Worm (Caenorhabditis elegans) whole organism, L4 larva: Measurements from ENCODE around the gene K11D12.11.

Source experiments
- F49E8.2 ChIP-seq: sonication (generic microtip); optimal IDR thresholded peaks from 2 replicates; lab custom pipeline; 2016; ENCODE audit warnings: missing compliant biosample characterization, mild to moderate bottlenecking, missing genetic modification characterization, borderline replicate concordance
- T20F7.1 ChIP-seq: fragments of 200-800 bp; sonication (Bioruptor generic); optimal IDR thresholded peaks from 2 replicates; lab custom pipeline; 2018; ENCODE audit warnings: mild to moderate bottlenecking, missing genetic modification characterization, missing compliant biosample characterization
- Y75B8A.6 ChIP-seq: fragments of 200-800 bp; sonication (Bioruptor generic); IDR thresholded peaks from 2 replicates; pipeline ENCODE4 v1.3.6; 2022; ENCODE audit warnings: missing genetic modification reagents, missing genetic modification characterization, missing compliant biosample characterization
- ama-1 ChIP-seq: fragments of 150-350 bp; optimal IDR thresholded peaks from 2 replicates; lab custom pipeline; 2014; ENCODE audit warnings: inconsistent platforms, mixed read lengths
- ceh-20 ChIP-seq: fragments of 200-800 bp; sonication (Bioruptor generic); IDR thresholded peaks from 2 replicates; pipeline ENCODE4 v1.3.6; 2022; ENCODE audit warnings: missing genetic modification reagents, missing genetic modification characterization, missing compliant biosample characterization
- ceh-28 ChIP-seq: fragments of 150-350 bp; optimal IDR thresholded peaks from 2 replicates; lab custom pipeline; 2014; ENCODE audit warnings: missing biosample characterization, missing genetic modification reagents, missing genetic modification characterization
- ceh-44 ChIP-seq: fragments of 200-800 bp; sonication (Bioruptor generic); IDR thresholded peaks from 2 replicates; pipeline ENCODE4 v1.3.6; 2022; ENCODE audit warnings: missing genetic modification reagents, missing genetic modification characterization, missing compliant biosample characterization
- ceh-82 ChIP-seq: sonication (generic microtip); optimal IDR thresholded peaks from 2 replicates; lab custom pipeline; 2017; ENCODE audit warnings: missing biosample characterization, missing genetic modification characterization
- ctbp-1 ChIP-seq: fragments of 200-800 bp; sonication (Bioruptor generic); IDR thresholded peaks from 2 replicates; pipeline ENCODE4 v1.3.6; 2022; ENCODE audit warnings: missing genetic modification reagents, missing genetic modification characterization, missing compliant biosample characterization
- daf-16 ChIP-seq, 3 experiments: sonication (generic microtip); optimal IDR thresholded peaks; 2 replicates each; lab custom pipeline; 2016 to 2017; ENCODE audit warnings: missing genetic modification characterization in 3 of 3, missing genetic modification reagents in 3 of 3, mild to moderate bottlenecking in 2 of 3, missing compliant biosample characterization in 2 of 3, missing biosample characterization in 1 of 3, moderate library complexity in 1 of 3
- dmd-6 ChIP-seq: fragments of 200-800 bp; sonication (Bioruptor generic); IDR thresholded peaks from 2 replicates; pipeline ENCODE4 v1.3.6; 2022; ENCODE audit warnings: missing genetic modification reagents, missing genetic modification characterization, missing compliant biosample characterization
- dmd-9 ChIP-seq: fragments of 200-800 bp; sonication (Bioruptor generic); IDR thresholded peaks from 2 replicates; pipeline ENCODE4 v1.3.6; 2022; ENCODE audit warnings: missing genetic modification reagents, missing genetic modification characterization, missing compliant biosample characterization
- egl-43 ChIP-seq: fragments of 200-800 bp; sonication (Bioruptor generic); IDR thresholded peaks from 2 replicates; pipeline ENCODE4 v1.3.6; 2022; ENCODE audit warnings: missing genetic modification reagents, missing genetic modification characterization, missing compliant biosample characterization
- fkh-10 ChIP-seq: fragments of 150-350 bp; optimal IDR thresholded peaks from 2 replicates; lab custom pipeline; 2014; ENCODE audit warnings: missing biosample characterization, missing genetic modification reagents, missing genetic modification characterization
- gei-8 ChIP-seq: fragments of 200-800 bp; sonication (Bioruptor generic); optimal IDR thresholded peaks from 2 replicates; lab custom pipeline; 2018; ENCODE audit warnings: mild to moderate bottlenecking, missing genetic modification characterization, missing compliant biosample characterization
- hlh-11 ChIP-seq: fragments of 200-800 bp; sonication (Bioruptor generic); optimal IDR thresholded peaks from 2 replicates; lab custom pipeline; 2018; ENCODE audit warnings: mild to moderate bottlenecking, missing genetic modification characterization, missing compliant biosample characterization
- hmg-1.1 ChIP-seq: fragments of 200-800 bp; sonication (Bioruptor generic); IDR thresholded peaks from 2 replicates; pipeline ENCODE4 v1.3.6; 2022; ENCODE audit warnings: missing genetic modification reagents, missing genetic modification characterization, missing compliant biosample characterization
- lin-39 ChIP-seq: fragments of 150-350 bp; optimal IDR thresholded peaks from 2 replicates; lab custom pipeline; 2014; ENCODE audit warnings: missing biosample characterization, missing genetic modification reagents, missing genetic modification characterization
- madf-5 ChIP-seq, 2 experiments: fragments of 200-800 bp; sonication (Bioruptor generic); IDR thresholded peaks; 2 replicates each; pipeline ENCODE4 v1.3.6; 2022; ENCODE audit warnings: missing compliant biosample characterization in 2 of 2, missing genetic modification characterization in 2 of 2
- mdl-1 ChIP-seq, 2 experiments: fragments of 150-350 bp in 1 of 2; sonication (generic microtip) in 1 of 2; optimal IDR thresholded peaks; 2 replicates each; lab custom pipeline; 2014 to 2017; ENCODE audit warnings: missing biosample characterization in 2 of 2, missing genetic modification characterization in 2 of 2
- mdt-29 ChIP-seq: fragments of 200-800 bp; sonication (Bioruptor generic); IDR thresholded peaks from 2 replicates; pipeline ENCODE4 v1.3.6; 2022; ENCODE audit warnings: missing genetic modification reagents, missing genetic modification characterization, missing compliant biosample characterization
- mxl-3 ChIP-seq: fragments of 200-800 bp; sonication (Bioruptor generic); optimal IDR thresholded peaks from 2 replicates; lab custom pipeline; 2018; ENCODE audit warnings: mild to moderate bottlenecking, missing genetic modification characterization, missing compliant biosample characterization
- nhr-111 ChIP-seq: fragments of 200-800 bp; sonication (Bioruptor generic); optimal IDR thresholded peaks from 2 replicates; lab custom pipeline; 2018; ENCODE audit warnings: mild to moderate bottlenecking, missing genetic modification characterization, missing compliant biosample characterization
- nhr-28 ChIP-seq: fragments of 150-350 bp; optimal IDR thresholded peaks from 2 replicates; lab custom pipeline; 2014; ENCODE audit warnings: missing biosample characterization, missing genetic modification characterization
- nhr-48 ChIP-seq: sonication (generic microtip); optimal IDR thresholded peaks from 2 replicates; lab custom pipeline; 2016; ENCODE audit warnings: mild to moderate bottlenecking, missing genetic modification characterization, missing compliant biosample characterization
- nhr-77 ChIP-seq: fragments of 150-350 bp; optimal IDR thresholded peaks from 2 replicates; lab custom pipeline; 2014; ENCODE audit warnings: missing biosample characterization, missing genetic modification characterization
- pqm-1 ChIP-seq: sonication (generic microtip); optimal IDR thresholded peaks from 2 replicates; lab custom pipeline; 2017; ENCODE audit warnings: missing biosample characterization, missing genetic modification characterization
- snpc-1.2 ChIP-seq: fragments of 200-800 bp; sonication (Bioruptor generic); IDR thresholded peaks from 2 replicates; pipeline ENCODE4 v1.3.6; 2022; ENCODE audit warnings: missing genetic modification reagents, missing genetic modification characterization, missing compliant biosample characterization
- spr-3 ChIP-seq: fragments of 200-800 bp; sonication (Bioruptor generic); optimal IDR thresholded peaks from 2 replicates; lab custom pipeline; 2018; ENCODE audit warnings: mild to moderate bottlenecking, missing genetic modification characterization, missing compliant biosample characterization
- tag-97 ChIP-seq: fragments of 200-800 bp; sonication (Bioruptor generic); IDR thresholded peaks from 2 replicates; pipeline ENCODE4 v1.3.6; 2022; ENCODE audit warnings: missing genetic modification characterization, missing compliant biosample characterization
- unc-62 ChIP-seq, 3 experiments: fragments of 150-350 bp in 1 of 3; sonication (generic microtip); optimal IDR thresholded peaks in 2 of 3; peaks in 1 of 3; 1 replicate in 1 of 3; 2 replicates in 2 of 3; lab custom pipeline; 2014 to 2017; ENCODE audit warnings: missing biosample characterization in 3 of 3, missing genetic modification characterization in 3 of 3, missing genetic modification reagents in 3 of 3, missing genotype in 1 of 3
- vab-7 ChIP-seq: fragments of 200-800 bp; sonication (Bioruptor generic); IDR thresholded peaks from 2 replicates; pipeline ENCODE4 v1.3.6; 2022; ENCODE audit warnings: missing genetic modification reagents, missing genetic modification characterization, missing compliant biosample characterization
- zfp-3 ChIP-seq: fragments of 200-800 bp; sonication (Bioruptor generic); conservative IDR thresholded peaks from 2 replicates; pipeline ENCODE4 v1.3.6; 2022; ENCODE audit warnings: missing genetic modification reagents, missing genetic modification characterization, missing compliant biosample characterization
- ztf-11 ChIP-seq: fragments of 150-350 bp; optimal IDR thresholded peaks from 2 replicates; lab custom pipeline; 2014; ENCODE audit warnings: missing biosample characterization, missing genetic modification characterization
- ztf-7 ChIP-seq: fragments of 150-350 bp; optimal IDR thresholded peaks from 2 replicates; lab custom pipeline; 2014; ENCODE audit warnings: missing biosample characterization, missing genetic modification characterization

Gene K11D12.11

DNA sequence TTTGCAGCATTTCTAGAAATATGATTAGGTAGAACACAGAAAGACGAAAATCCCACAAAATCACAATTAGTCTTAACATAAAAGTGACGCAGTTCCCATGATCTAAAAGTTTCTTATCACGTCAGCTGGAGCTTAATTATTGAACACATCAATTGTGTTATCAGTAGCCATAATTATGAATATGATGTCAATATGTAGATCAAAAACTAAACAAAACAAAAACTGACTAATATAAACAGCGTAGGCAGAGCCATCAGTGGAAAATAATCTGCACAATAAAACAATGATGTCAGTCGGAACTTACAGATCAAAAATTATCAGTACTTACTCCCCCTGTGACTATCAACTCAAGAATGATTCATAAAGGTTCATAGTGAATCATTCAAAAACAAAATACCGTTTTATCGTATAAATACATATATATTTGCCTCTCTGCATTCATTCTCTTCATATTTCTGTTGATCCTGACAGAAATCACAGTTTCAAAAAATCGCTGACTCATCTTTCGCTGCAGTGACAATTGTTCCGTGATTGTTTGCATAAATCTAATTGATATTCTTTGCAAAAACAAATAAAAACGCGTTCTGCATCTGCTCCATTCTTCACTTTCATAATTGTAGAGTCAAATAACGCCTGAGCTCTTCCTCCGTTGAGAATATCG, 27.1 kb downstream of the K11D12.11 start, which contains the start of gene srr-6 (continued):
- TF ChIP-seq ceh-28 (tag; lab: Kevin White, UChicago), result no peak
- no peak for TF ChIP-seq fkh-10 (GFP tag; lab: Kevin White, UChicago)
- no peak for TF ChIP-seq nhr-48 (tag; lab: Kevin White, UChicago)
- TF ChIP-seq lin-39 (tag; lab: Kevin White, UChicago), result no peak
- TF ChIP-seq spr-3 (GFP tag; lab: Kevin White, UChicago), result no peak
- TF ChIP-seq dmd-6 (GFP tag; lab: Robert Waterston, UW), result peak; percentile 66
- TF ChIP-seq snpc-1.2 (GFP tag; lab: Robert Waterston, UW), result no peak
- TF ChIP-seq ceh-44 (GFP tag; lab: Robert Waterston, UW), result no peak
- peak; percentile 53 for TF ChIP-seq nhr-28 (tag; lab: Kevin White, UChicago)
- TF ChIP-seq hlh-11, result peak; percentile 54
- no peak for TF ChIP-seq Y75B8A.6 (GFP tag; lab: Robert Waterston, UW)
- no peak for TF ChIP-seq vab-7 (GFP tag; lab: Robert Waterston, UW)
- no peak for TF ChIP-seq zfp-3 (GFP tag; lab: Robert Waterston, UW)
- TF ChIP-seq ama-1 (lab: Kevin White, UChicago), result no peak
- TF ChIP-seq madf-5 (GFP tag; IDR thresholded peaks at IDR 0.05; lab: Robert Waterston, UW), result no peak

ce11 chrV:5001386-5001785, 38.0 kb downstream of the K11D12.11 start, which contains the start of gene srr-8:
TSS of gene srr-8 (plus strand) at chrV:5001686.
- peak; percentile 9; the same call in 1 of the 2 replicates for TF ChIP-seq dmd-6 (GFP tag; lab: Robert Waterston, UW)
- no peak for TF ChIP-seq lin-39 (tag; lab: Kevin White, UChicago)
- TF ChIP-seq, all 104 proteins: peak for 1

- TF ChIP-seq ztf-11 (tag; lab: Kevin White, UChicago) (no peak), ceh-82 (tag; lab: Kevin White, UChicago) (no peak), nhr-28 (tag; lab: Kevin White, UChicago) (peak; percentile 42), hmg-1.1 (no peak), F49E8.2 (tag; lab: Kevin White, UChicago) (no peak), egl-43 (GFP tag; lab: Robert Waterston, UW) (no peak), unc-62 (GFP tag; optimal IDR thresholded peaks at IDR 0.05 in 1 of 2; lab: Kevin White, UChicago) (no peak), unc-62 (tag; optimal IDR thresholded peaks at IDR 0.05; lab: Kevin White, UChicago) (no peak), tag-97 (GFP tag; lab: Robert Waterston, UW) (no peak), nhr-77 (tag; lab: Kevin White, UChicago) (peak; percentile 11), pqm-1 (tag; lab: Kevin White, UChicago) (peak; percentile 72)
Measured at ce11 chrV:5000406-5000805, 39.0 kb downstream of the K11D12.11 start, which contains the start of gene ugt-7. TSS of gene ugt-7 (minus strand) at chrV:5000566.

- TF ChIP-seq mxl-3 (GFP tag; lab: Kevin White, UChicago) (no peak), ceh-20 (no peak), ztf-11 (tag; lab: Kevin White, UChicago) (no peak), dmd-9 (GFP tag; lab: Robert Waterston, UW) (no peak)
Measured at ce11 chrV:4995155-4995554, 44.2 kb downstream of the K11D12.11 start, which contains the start of gene ncx-9. TSS of gene ncx-9 (minus strand) at chrV:4995255.

- TF ChIP-seq mdl-1 (tag; optimal IDR thresholded peaks at IDR 0.05; lab: Kevin White, UChicago) (no peak), mdt-29 (GFP tag; lab: Robert Waterston, UW) (no peak), pqm-1 (tag; lab: Kevin White, UChicago) (no peak), ztf-7 (tag; lab: Kevin White, UChicago) (no peak), nhr-111 (GFP tag; lab: Kevin White, UChicago) (no peak), tag-97 (GFP tag; lab: Robert Waterston, UW) (no peak), daf-16 (GFP tag; optimal IDR thresholded peaks at IDR 0.05; lab: Kevin White, UChicago) (no peak), daf-16 (tag; optimal IDR thresholded peaks at IDR 0.05; lab: Kevin White, UChicago) (no peak), T20F7.1 (GFP tag; lab: Kevin White, UChicago) (no peak), gei-8 (GFP tag; lab: Kevin White, UChicago) (no peak), ceh-44 (GFP tag; lab: Robert Waterston, UW) (no peak), ctbp-1 (GFP tag; lab: Robert Waterston, UW) (no peak)
Measured at ce11 chrV:4987097-4987496, 52.3 kb downstream of the K11D12.11 start, which contains the start of gene ncx-8. TSS of gene ncx-8 (minus strand) at chrV:4987197.
